Fruit fly (Drosophila melanogaster) whole organism, embryonic: ENCODE measurements around the gene CG33557.
A peak's percentile ranks its signal among the peaks of the same experiment; 100 is the strongest.

Source experiments
- Antp ChIP-seq: fragments of 200-800 bp; sonication (Bioruptor generic); optimal IDR thresholded peaks from 3 replicates; lab custom pipeline; 2016; ENCODE audit warnings: missing biosample characterization, missing genetic modification characterization
- CG10209 ChIP-seq: fragments of 200-800 bp; sonication (Bioruptor generic); optimal IDR thresholded peaks from 3 replicates; lab custom pipeline; 2017; ENCODE audit warnings: missing biosample characterization, mild to moderate bottlenecking, missing genetic modification characterization, missing genetic modification reagents
- CG10274 ChIP-seq: fragments of 200-800 bp; sonication (Bioruptor generic); optimal IDR thresholded peaks from 3 replicates; lab custom pipeline; 2017; ENCODE audit warnings: missing biosample characterization, mild to moderate bottlenecking, missing genetic modification characterization
- CG10565 ChIP-seq: fragments of 200-800 bp; sonication (Bioruptor generic); optimal IDR thresholded peaks from 3 replicates; lab custom pipeline; 2016; ENCODE audit warnings: missing biosample characterization, mild to moderate bottlenecking, missing genetic modification characterization
- CG11398 ChIP-seq: fragments of 200-800 bp; sonication (Bioruptor generic); optimal IDR thresholded peaks from 2 replicates; lab custom pipeline; 2016; ENCODE audit warnings: missing biosample characterization, missing genetic modification characterization
- CG11456 ChIP-seq: fragments of 200-800 bp; sonication (Bioruptor generic); IDR thresholded peaks from 3 replicates; pipeline ENCODE4 v1.3.6; 2022; ENCODE audit warnings: missing biosample characterization, missing genetic modification characterization
- CG12236 ChIP-seq: fragments of 200-800 bp; sonication (Bioruptor generic); optimal IDR thresholded peaks from 2 replicates; lab custom pipeline; 2016; ENCODE audit warnings: missing biosample characterization, missing genetic modification characterization
- CG1233 ChIP-seq: fragments of 200-800 bp; sonication (Bioruptor generic); optimal IDR thresholded peaks from 4 replicates; lab custom pipeline; 2018; ENCODE audit warnings: missing biosample characterization, mild to moderate bottlenecking, missing genetic modification characterization
- CG13424 ChIP-seq: fragments of 200-800 bp; sonication (Bioruptor generic); optimal IDR thresholded peaks from 2 replicates; lab custom pipeline; 2019; ENCODE audit warnings: missing biosample characterization, mild to moderate bottlenecking, missing genetic modification characterization, moderate library complexity
- CG16813 ChIP-seq: fragments of 200-800 bp; sonication (Bioruptor generic); IDR thresholded peaks from 3 replicates; pipeline ENCODE4 v1.3.6; 2022; ENCODE audit warnings: missing biosample characterization, missing genetic modification characterization; ENCODE audit not compliant: partially characterized antibody
- CG18011 ChIP-seq: fragments of 200-800 bp; sonication (Bioruptor generic); optimal IDR thresholded peaks from 2 replicates; lab custom pipeline; 2017; ENCODE audit warnings: missing biosample characterization, missing genetic modification characterization, mild to moderate bottlenecking, moderate library complexity, missing genotype
- CG1832 ChIP-seq: fragments of 200-800 bp; sonication (Bioruptor generic); optimal IDR thresholded peaks from 2 replicates; lab custom pipeline; 2017; ENCODE audit warnings: missing biosample characterization, mild to moderate bottlenecking, missing genetic modification characterization, inconsistent platforms
- CG4282 ChIP-seq: fragments of 200-800 bp; sonication (Bioruptor generic); optimal IDR thresholded peaks from 2 replicates; lab custom pipeline; 2016; ENCODE audit warnings: missing biosample characterization, missing genetic modification characterization
- CG6175 ChIP-seq: fragments of 200-800 bp; sonication (Bioruptor generic); IDR thresholded peaks from 3 replicates; pipeline ENCODE4 v1.3.6; 2022; ENCODE audit warnings: missing biosample characterization, missing genetic modification characterization
- CG6654 ChIP-seq: fragments of 200-800 bp; sonication (Bioruptor generic); optimal IDR thresholded peaks from 2 replicates; lab custom pipeline; 2017; ENCODE audit warnings: missing biosample characterization, mild to moderate bottlenecking, missing genetic modification characterization
- CG9727 ChIP-seq: fragments of 200-800 bp; sonication (Bioruptor generic); optimal IDR thresholded peaks from 3 replicates; lab custom pipeline; 2017; ENCODE audit warnings: missing biosample characterization, mild to moderate bottlenecking, missing genetic modification characterization
- CrebB ChIP-seq: fragments of 200-800 bp; sonication (Bioruptor generic); optimal IDR thresholded peaks from 3 replicates; lab custom pipeline; 2018; ENCODE audit warnings: missing biosample characterization, mild to moderate bottlenecking, missing genetic modification characterization
- Dad ChIP-seq: fragments of 200-800 bp; sonication (Bioruptor generic); optimal IDR thresholded peaks from 3 replicates; lab custom pipeline; 2016; ENCODE audit warnings: missing biosample characterization, missing genetic modification characterization
- Eip74EF ChIP-seq, 2 experiments: fragments of 200-800 bp in 1 of 2; fragments of >200 bp in 1 of 2; sonication (Bioruptor generic) in 1 of 2; optimal IDR thresholded peaks; 2 replicates each; lab custom pipeline; 2017 to 2019; ENCODE audit warnings: missing biosample characterization in 2 of 2, missing genetic modification characterization in 2 of 2, mild to moderate bottlenecking in 1 of 2, moderate library complexity in 1 of 2
- Ets65A ChIP-seq: fragments of 200-800 bp; sonication (Bioruptor generic); peaks from one replicate; lab custom pipeline; 2016; ENCODE audit warnings: missing biosample characterization, missing genetic modification characterization
- Ets97D ChIP-seq: fragments of 200-800 bp; sonication (Bioruptor generic); optimal IDR thresholded peaks from 3 replicates; lab custom pipeline; 2016; ENCODE audit warnings: missing biosample characterization, missing genetic modification characterization
- Fer1 ChIP-seq: fragments of 200-800 bp; sonication (Bioruptor generic); optimal IDR thresholded peaks from 2 replicates; lab custom pipeline; 2017; ENCODE audit warnings: missing biosample characterization, mild to moderate bottlenecking, missing genetic modification characterization
- Fer2 ChIP-seq: fragments of 200-800 bp; sonication (Bioruptor generic); optimal IDR thresholded peaks from 2 replicates; lab custom pipeline; 2018; ENCODE audit warnings: missing biosample characterization, mild to moderate bottlenecking, missing genetic modification characterization, moderate library complexity
- H15 ChIP-seq: fragments of 200-800 bp; sonication (Bioruptor generic); IDR thresholded peaks from 3 replicates; pipeline ENCODE4 v1.3.6; 2022; ENCODE audit warnings: missing biosample characterization, missing genetic modification characterization
- H2.0 ChIP-seq: fragments of 200-800 bp; sonication (Bioruptor generic); IDR thresholded peaks from 2 replicates; pipeline ENCODE4 v1.3.6; 2022; ENCODE audit warnings: missing biosample characterization, missing genetic modification characterization
- NC2β ChIP-seq: fragments of 200-800 bp; sonication (Bioruptor generic); optimal IDR thresholded peaks from 2 replicates; lab custom pipeline; 2016; ENCODE audit warnings: missing biosample characterization, missing genetic modification characterization
- Neu2 ChIP-seq: fragments of 200-800 bp; sonication (Bioruptor generic); optimal IDR thresholded peaks from 3 replicates; lab custom pipeline; 2016; ENCODE audit warnings: missing biosample characterization, missing genetic modification characterization, borderline replicate concordance
- Pdp1 ChIP-seq, 2 experiments: fragments of 200-800 bp; sonication (Bioruptor generic); optimal IDR thresholded peaks; 3 replicates each; lab custom pipeline; 2016; ENCODE audit warnings: missing biosample characterization in 2 of 2, missing genetic modification characterization in 2 of 2, mild to moderate bottlenecking in 1 of 2, moderate library complexity in 1 of 2
- abd-A ChIP-seq: fragments of 200-800 bp; sonication (Bioruptor generic); optimal IDR thresholded peaks from 3 replicates; lab custom pipeline; 2019; ENCODE audit warnings: missing biosample characterization, mild to moderate bottlenecking, missing genetic modification characterization, moderate library complexity
- bowl ChIP-seq: fragments of 200-800 bp; sonication (Bioruptor generic); IDR thresholded peaks from 2 replicates; pipeline ENCODE4 v1.3.6; 2022; ENCODE audit warnings: missing biosample characterization, missing genetic modification characterization
- br ChIP-seq: fragments of >200 bp; optimal IDR thresholded peaks from 2 replicates; lab custom pipeline; 2017
- chinmo ChIP-seq: fragments of 200-800 bp; sonication (Bioruptor generic); IDR thresholded peaks from 4 replicates; pipeline ENCODE4 v1.3.6; 2022; ENCODE audit warnings: missing biosample characterization, missing genetic modification characterization; ENCODE audit not compliant: partially characterized antibody
- danr ChIP-seq: fragments of 200-800 bp; sonication (Bioruptor generic); IDR thresholded peaks from 2 replicates; pipeline ENCODE4 v1.3.6; 2022; ENCODE audit warnings: missing biosample characterization, missing genetic modification characterization
- dm ChIP-seq: fragments of 200-800 bp; sonication (Bioruptor generic); optimal IDR thresholded peaks from 3 replicates; lab custom pipeline; 2016; ENCODE audit warnings: missing biosample characterization, missing genetic modification characterization
- eve ChIP-seq, 2 experiments: fragments of >200 bp; optimal IDR thresholded peaks; 2 replicates each; lab custom pipeline; 2017; ENCODE audit warnings: missing biosample characterization in 2 of 2, missing genetic modification characterization in 2 of 2
- exex ChIP-seq: fragments of 200-800 bp; sonication (Bioruptor generic); optimal IDR thresholded peaks from 4 replicates; lab custom pipeline; 2018; ENCODE audit warnings: missing biosample characterization, mild to moderate bottlenecking, missing genetic modification characterization, moderate library complexity
- fd96Cb ChIP-seq: fragments of 200-800 bp; sonication (Bioruptor generic); optimal IDR thresholded peaks from 2 replicates; lab custom pipeline; 2018; ENCODE audit warnings: missing biosample characterization, mild to moderate bottlenecking, missing genetic modification characterization, moderate library complexity
- grau ChIP-seq: fragments of 200-800 bp; optimal IDR thresholded peaks from 3 replicates; lab custom pipeline; 2019; ENCODE audit warnings: missing biosample characterization, mild to moderate bottlenecking, missing genetic modification characterization, moderate library complexity
- jigr1 ChIP-seq: fragments of 200-800 bp; sonication (Bioruptor generic); IDR thresholded peaks from 3 replicates; pipeline ENCODE4 v1.3.6; 2022; ENCODE audit warnings: missing biosample characterization, missing genetic modification characterization
- jumu ChIP-seq: fragments of 200-800 bp; sonication (Bioruptor generic); optimal IDR thresholded peaks from 3 replicates; lab custom pipeline; 2016; ENCODE audit warnings: missing biosample characterization, missing genetic modification characterization
- kni ChIP-seq: fragments of 200-800 bp; sonication (Bioruptor generic); optimal IDR thresholded peaks from 3 replicates; lab custom pipeline; 2017; ENCODE audit warnings: mild to moderate bottlenecking, missing biosample characterization, missing genetic modification reagents, missing genetic modification characterization
- luna ChIP-seq: fragments of 200-800 bp; sonication (Bioruptor generic); optimal IDR thresholded peaks from 2 replicates; lab custom pipeline; 2016; ENCODE audit warnings: missing biosample characterization, missing genetic modification characterization
- nom ChIP-seq: fragments of 200-800 bp; sonication (Bioruptor generic); optimal IDR thresholded peaks from 2 replicates; lab custom pipeline; 2017; ENCODE audit warnings: missing biosample characterization, missing genetic modification characterization, mild to moderate bottlenecking, moderate library complexity, missing genetic modification reagents
- oc ChIP-seq: fragments of 200-800 bp; sonication (Bioruptor generic); optimal IDR thresholded peaks from 2 replicates; lab custom pipeline; 2018; ENCODE audit warnings: missing biosample characterization, mild to moderate bottlenecking, missing genetic modification characterization, moderate library complexity
- pfk ChIP-seq: fragments of 200-800 bp; sonication (Bioruptor generic); optimal IDR thresholded peaks from 2 replicates; lab custom pipeline; 2018; ENCODE audit warnings: missing biosample characterization, mild to moderate bottlenecking, missing genetic modification characterization, moderate library complexity
- pros ChIP-seq: fragments of 200-800 bp; sonication (Bioruptor generic); optimal IDR thresholded peaks from 3 replicates; lab custom pipeline; 2019; ENCODE audit warnings: missing biosample characterization, mild to moderate bottlenecking, missing genetic modification characterization, moderate library complexity
- sd ChIP-seq: fragments of 200-800 bp; sonication (Bioruptor generic); optimal IDR thresholded peaks from 3 replicates; lab custom pipeline; 2018; ENCODE audit warnings: missing biosample characterization, mild to moderate bottlenecking, missing genetic modification characterization, moderate library complexity
- sens ChIP-seq: fragments of 200-800 bp; sonication (Bioruptor generic); peaks from one replicate; lab custom pipeline; 2016; ENCODE audit warnings: missing biosample characterization, missing genetic modification characterization
- sqz ChIP-seq: fragments of 200-800 bp; sonication (Bioruptor generic); optimal IDR thresholded peaks from 3 replicates; lab custom pipeline; 2018; ENCODE audit warnings: missing biosample characterization, mild to moderate bottlenecking, missing genetic modification characterization
- vvl ChIP-seq: fragments of 200-800 bp; sonication (Bioruptor generic); IDR thresholded peaks from 2 replicates; pipeline ENCODE4 v1.3.6; 2022; ENCODE audit warnings: missing biosample characterization, missing genetic modification characterization

Gene CG33557

DNA sequence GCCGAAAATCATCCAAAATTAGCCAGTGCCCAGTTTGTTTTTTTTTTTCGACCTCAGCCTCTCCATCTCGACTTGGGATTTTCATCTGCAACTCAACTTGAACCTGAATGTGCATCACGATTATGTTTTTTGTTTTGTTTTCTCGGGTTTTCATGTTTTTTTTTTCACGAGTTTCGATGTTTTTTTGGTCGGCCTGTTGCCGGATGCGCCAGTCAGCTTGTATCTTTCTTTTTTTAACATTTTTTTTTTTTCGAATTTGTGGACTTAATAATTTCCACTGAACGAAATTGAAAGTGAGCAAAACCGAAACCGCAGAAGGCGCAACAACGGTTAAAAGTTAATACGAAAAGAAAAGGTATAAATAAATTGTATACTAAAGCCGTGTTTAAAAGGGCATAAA is 12.8 kb downstream of the CG33557 start:
- TF ChIP-seq Neu2 (GFP tag; lab: Kevin White, UChicago) (no peak), CG11456 (GFP tag; lab: Robert Waterston, UW) (no peak), NC2β (GFP tag; lab: Kevin White, UChicago) (no peak), luna (GFP tag; lab: Kevin White, UChicago) (no peak), CG10209 (no peak), CG10274 (GFP tag; lab: Kevin White, UChicago) (no peak), br (no peak), jigr1 (no peak), pros (GFP tag; lab: Kevin White, UChicago) (peak; percentile 22), Fer1 (GFP tag; lab: Kevin White, UChicago) (no peak), danr (no peak), CrebB (tag; lab: Kevin White, UChicago) (no peak), Fer2 (tag; lab: Kevin White, UChicago) (no peak), Ets65A (GFP tag; lab: Kevin White, UChicago) (peak; percentile 52), grau (tag; lab: Kevin White, UChicago) (no peak), sqz (peak; percentile 56), H15 (GFP tag; lab: Robert Waterston, UW) (no peak), CG10565 (GFP tag; lab: Kevin White, UChicago) (no peak), H2.0 (no peak), CG12236 (GFP tag; lab: Kevin White, UChicago) (no peak), CG18011 (GFP tag; lab: Kevin White, UChicago) (no peak), sens (GFP tag; lab: Kevin White, UChicago) (peak; percentile 34), nom (GFP tag; lab: Kevin White, UChicago) (peak; percentile 79), Dad (GFP tag; lab: Kevin White, UChicago) (no peak)

DNA sequence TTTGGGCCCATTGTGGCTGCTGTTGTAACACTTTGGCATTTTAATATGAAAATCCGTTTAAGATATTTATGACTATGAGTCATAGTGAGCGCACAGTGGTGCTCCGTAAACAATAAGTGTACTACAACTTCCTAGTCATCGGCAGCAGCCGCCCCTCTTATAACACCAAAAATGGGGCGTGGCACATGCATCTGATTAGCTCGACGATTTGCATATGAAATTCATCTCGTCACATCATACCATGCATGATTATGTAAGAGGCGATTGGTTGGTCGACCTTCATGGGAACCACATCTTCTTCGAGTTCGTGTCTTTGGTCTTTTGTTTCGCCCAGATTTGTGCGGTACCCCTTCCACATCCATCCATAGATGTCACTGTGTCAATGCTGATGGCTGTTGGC is 20.7 kb downstream of the CG33557 start:
- TF ChIP-seq Eip74EF (GFP tag; optimal IDR thresholded peaks at IDR 0.05; lab: Kevin White, UChicago) (peak in 1 of 2 experiments; percentile 80), pros (GFP tag; lab: Kevin White, UChicago) (peak; percentile 65), CG13424 (no peak), jumu (GFP tag; lab: Kevin White, UChicago) (no peak), oc (peak; percentile 48), Pdp1 (GFP tag; optimal IDR thresholded peaks at IDR 0.05; lab: Kevin White, UChicago) (peak in 1 of 2 experiments; percentile 79), vvl (GFP tag; lab: Robert Waterston, UW) (peak; percentile 64), sd (peak; percentile 77), chinmo (GFP tag; lab: Robert Waterston, UW) (peak; percentile 90; the same call in 3 of the 4 replicates), abd-A (tag; lab: Kevin White, UChicago) (peak; percentile 62)
- TF ChIP-seq, all 482 proteins: peak for 8

DNA sequence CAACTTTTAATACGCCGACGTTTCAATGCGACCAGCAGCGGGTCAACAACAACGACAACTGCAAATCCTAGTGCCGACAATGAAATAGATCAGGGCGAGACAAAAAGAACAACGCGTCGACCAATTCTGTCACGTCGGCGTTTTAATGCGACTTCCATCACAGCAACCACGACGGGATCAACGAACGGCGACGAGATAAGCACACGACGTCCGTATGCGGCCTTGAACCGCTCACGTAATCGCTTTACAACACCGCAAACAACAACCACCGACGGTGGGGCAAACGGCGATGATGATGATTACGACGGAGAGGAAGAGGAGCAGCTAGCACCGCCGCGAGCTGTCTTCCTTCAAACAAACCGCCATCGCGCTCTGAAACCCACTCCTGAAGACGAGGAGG is 30.5 kb downstream of the CG33557 start:
- TF ChIP-seq CG4282 (GFP tag; lab: Kevin White, UChicago), result no peak
- TF ChIP-seq fd96Cb (tag; lab: Kevin White, UChicago), result no peak
- no peak for TF ChIP-seq CG9727
- TF ChIP-seq vvl (GFP tag; lab: Robert Waterston, UW), result no peak
- TF ChIP-seq exex (tag; lab: Kevin White, UChicago), result no peak
- TF ChIP-seq kni, result no peak
- no peak for TF ChIP-seq CG6175 (GFP tag; lab: Robert Waterston, UW)
- TF ChIP-seq dm (GFP tag; lab: Kevin White, UChicago), result no peak
- TF ChIP-seq CG1233 (GFP tag; lab: Kevin White, UChicago), result no peak
- no peak for TF ChIP-seq CG11398 (GFP tag; lab: Kevin White, UChicago)
- TF ChIP-seq CG6654, result no peak
- no peak for TF ChIP-seq CG16813
- no peak for TF ChIP-seq CG1832 (GFP tag; lab: Kevin White, UChicago)
- TF ChIP-seq Ets97D (GFP tag; lab: Kevin White, UChicago), result no peak
- no peak for TF ChIP-seq pfk
- no peak for TF ChIP-seq eve (GFP tag; optimal IDR thresholded peaks at IDR 0.05; lab: Kevin White, UChicago)
- no peak for TF ChIP-seq bowl (GFP tag; lab: Robert Waterston, UW)
- no peak for TF ChIP-seq Antp (GFP tag; lab: Kevin White, UChicago)
